Worm (Caenorhabditis elegans) whole organism, late embryonic: ENCODE data around the gene hrpl-1.

Source experiments
- C08G9.2 ChIP-seq: sonication (generic microtip); optimal IDR thresholded peaks from 2 replicates; lab custom pipeline; 2016; ENCODE audit warnings: mild to moderate bottlenecking, missing genetic modification characterization, moderate library complexity, missing compliant biosample characterization
- C38D4.7 ChIP-seq: fragments of 200-800 bp; sonication (Bioruptor generic); optimal IDR thresholded peaks from 2 replicates; lab custom pipeline; 2018; ENCODE audit warnings: mild to moderate bottlenecking, missing genetic modification characterization, moderate library complexity, missing compliant biosample characterization
- F13H6.1 ChIP-seq: sonication (generic microtip); optimal IDR thresholded peaks from 2 replicates; lab custom pipeline; 2016; ENCODE audit warnings: missing genetic modification characterization, missing compliant biosample characterization
- K09A11.1 ChIP-seq: sonication (generic microtip); optimal IDR thresholded peaks from 2 replicates; lab custom pipeline; 2017; ENCODE audit warnings: antibody characterized with exemption, mild to moderate bottlenecking, missing genetic modification characterization, missing compliant biosample characterization; ENCODE audit not compliant: insufficient read depth
- ceh-14 ChIP-seq: sonication (generic microtip); optimal IDR thresholded peaks from 2 replicates; lab custom pipeline; 2016; ENCODE audit warnings: missing genotype, missing genetic modification characterization, missing compliant biosample characterization
- ceh-18 ChIP-seq: sonication (generic microtip); optimal IDR thresholded peaks from 2 replicates; lab custom pipeline; 2016; ENCODE audit warnings: missing genetic modification characterization, missing compliant biosample characterization
- ceh-19 ChIP-seq: fragments of 200-800 bp; sonication (Bioruptor generic); optimal IDR thresholded peaks from 2 replicates; lab custom pipeline; 2018; ENCODE audit warnings: mild to moderate bottlenecking, missing genetic modification characterization, missing compliant biosample characterization
- ceh-2 ChIP-seq: sonication (generic microtip); optimal IDR thresholded peaks from 2 replicates; lab custom pipeline; 2016; ENCODE audit warnings: missing genotype, missing genetic modification characterization, missing compliant biosample characterization
- ceh-31 ChIP-seq: sonication (generic microtip); optimal IDR thresholded peaks from 2 replicates; lab custom pipeline; 2016; ENCODE audit warnings: missing genetic modification characterization, missing compliant biosample characterization
- ceh-34 ChIP-seq: sonication (generic microtip); optimal IDR thresholded peaks from 2 replicates; lab custom pipeline; 2016; ENCODE audit warnings: mild to moderate bottlenecking, missing genetic modification characterization, missing compliant biosample characterization
- dmd-4 ChIP-seq: sonication (generic microtip); optimal IDR thresholded peaks from 2 replicates; lab custom pipeline; 2016; ENCODE audit warnings: borderline replicate concordance, missing genetic modification characterization, missing compliant biosample characterization
- dve-1 ChIP-seq: sonication (generic microtip); optimal IDR thresholded peaks from 2 replicates; lab custom pipeline; 2017; ENCODE audit warnings: antibody characterized with exemption, mild to moderate bottlenecking, missing genetic modification characterization, missing compliant biosample characterization
- elt-2 ChIP-seq: sonication (generic microtip); optimal IDR thresholded peaks from 2 replicates; lab custom pipeline; 2016; ENCODE audit warnings: missing genetic modification reagents, missing genetic modification characterization, missing compliant biosample characterization
- eyg-1 ChIP-seq: sonication (generic microtip); optimal IDR thresholded peaks from 2 replicates; lab custom pipeline; 2016; ENCODE audit warnings: missing genotype, missing genetic modification characterization, missing compliant biosample characterization
- fkh-6 ChIP-seq: sonication (generic microtip); optimal IDR thresholded peaks from 2 replicates; lab custom pipeline; 2016; ENCODE audit warnings: missing genetic modification characterization, missing compliant biosample characterization
- lim-6 ChIP-seq: sonication (generic microtip); optimal IDR thresholded peaks from 2 replicates; lab custom pipeline; 2016; ENCODE audit warnings: missing genetic modification characterization, missing compliant biosample characterization
- nfya-1 ChIP-seq: sonication (generic microtip); optimal IDR thresholded peaks from 2 replicates; lab custom pipeline; 2017; ENCODE audit warnings: missing genetic modification characterization, mild to moderate bottlenecking, missing compliant biosample characterization, antibody characterized with exemption, moderate library complexity
- nhr-232 ChIP-seq: sonication (generic microtip); optimal IDR thresholded peaks from 2 replicates; lab custom pipeline; 2016; ENCODE audit warnings: missing genetic modification characterization, missing compliant biosample characterization
- pat-9 ChIP-seq: fragments of 200-800 bp; sonication (Bioruptor generic); optimal IDR thresholded peaks from 2 replicates; lab custom pipeline; 2018; ENCODE audit warnings: mild to moderate bottlenecking, missing genetic modification characterization, moderate library complexity, missing compliant biosample characterization
- pax-1 ChIP-seq: fragments of 150-350 bp; optimal IDR thresholded peaks from 2 replicates; lab custom pipeline; 2014; ENCODE audit warnings: missing biosample characterization, missing genetic modification characterization
- pqm-1 ChIP-seq: sonication (generic microtip); optimal IDR thresholded peaks from 2 replicates; lab custom pipeline; 2016; ENCODE audit warnings: missing genetic modification characterization, missing compliant biosample characterization
- ref-2 ChIP-seq: sonication (generic microtip); optimal IDR thresholded peaks from 2 replicates; lab custom pipeline; 2016; ENCODE audit warnings: missing genetic modification characterization, missing compliant biosample characterization
- sdc-2 ChIP-seq: sonication (generic microtip); optimal IDR thresholded peaks from 2 replicates; lab custom pipeline; 2016; ENCODE audit warnings: missing genotype, missing genetic modification characterization, missing compliant biosample characterization
- sox-4 ChIP-seq: sonication (generic microtip); optimal IDR thresholded peaks from 2 replicates; lab custom pipeline; 2017; ENCODE audit warnings: mild to moderate bottlenecking, missing genetic modification characterization, inconsistent platforms, missing compliant biosample characterization
- syd-9 ChIP-seq: sonication (generic microtip); optimal IDR thresholded peaks from 2 replicates; lab custom pipeline; 2016; ENCODE audit warnings: mild to moderate bottlenecking, missing genetic modification characterization, moderate library complexity, missing compliant biosample characterization
- tbx-2 ChIP-seq: sonication (generic microtip); optimal IDR thresholded peaks from 2 replicates; lab custom pipeline; 2016; ENCODE audit warnings: missing genetic modification characterization, missing compliant biosample characterization
- unc-3 ChIP-seq, 2 experiments: fragments of 200-800 bp in 1 of 2; sonication (Bioruptor generic) in 1 of 2; sonication (generic microtip) in 1 of 2; conservative IDR thresholded peaks in 1 of 2; optimal IDR thresholded peaks in 1 of 2; 2 replicates each; pipeline versions ENCODE4 v1.3.6 to Lab custom; 2016 to 2022; ENCODE audit warnings: missing compliant biosample characterization in 2 of 2, missing genetic modification characterization in 2 of 2, missing genetic modification reagents in 1 of 2
- unc-42 ChIP-seq: sonication (generic microtip); optimal IDR thresholded peaks from 2 replicates; lab custom pipeline; 2016; ENCODE audit warnings: missing genotype, missing genetic modification characterization, missing compliant biosample characterization
- unc-55 ChIP-seq: sonication (generic microtip); optimal IDR thresholded peaks from 2 replicates; lab custom pipeline; 2017; ENCODE audit warnings: missing biosample characterization, missing genetic modification reagents, missing genetic modification characterization

hrpl-1 gene

ce11 chrII:6941520-6941919 lies 43.0 kb downstream of the hrpl-1 start:
- peak; percentile 59 for TF ChIP-seq ceh-31 (tag; lab: Kevin White, UChicago)
- no peak for TF ChIP-seq dve-1

- peak; percentile 42 for TF ChIP-seq fkh-6 (tag; lab: Kevin White, UChicago)
- no peak for TF ChIP-seq pqm-1 (tag; lab: Kevin White, UChicago)
- no peak for TF ChIP-seq unc-55 (GFP tag; lab: Kevin White, UChicago)
- TF ChIP-seq ceh-2 (tag; lab: Kevin White, UChicago), result peak; percentile 39
- TF ChIP-seq ceh-31 (tag; lab: Kevin White, UChicago), result peak; percentile 66
- TF ChIP-seq elt-2 (tag; lab: Kevin White, UChicago), result peak; percentile 46
- no peak for TF ChIP-seq unc-3 (GFP tag; conservative IDR thresholded peaks at IDR 0.05; lab: Robert Waterston, UW)
- no peak for TF ChIP-seq unc-3 (tag; optimal IDR thresholded peaks at IDR 0.05; lab: Kevin White, UChicago)
- TF ChIP-seq syd-9, result peak; percentile 52
- peak; percentile 59 for TF ChIP-seq ceh-14 (tag; lab: Kevin White, UChicago)
- peak; percentile 38 for TF ChIP-seq sox-4 (tag; lab: Kevin White, UChicago)
- TF ChIP-seq F13H6.1 (tag; lab: Kevin White, UChicago), result peak; percentile 18
- peak; percentile 0 for TF ChIP-seq C38D4.7 (GFP tag; lab: Kevin White, UChicago)
- TF ChIP-seq C08G9.2 (tag; lab: Kevin White, UChicago), result peak; percentile 58
- TF ChIP-seq K09A11.1 (tag; lab: Kevin White, UChicago), result no peak
- TF ChIP-seq nhr-232, result peak; percentile 20
- no peak for TF ChIP-seq pat-9
- peak; percentile 15 for TF ChIP-seq eyg-1
- peak; percentile 37 for TF ChIP-seq ceh-19 (GFP tag; lab: Kevin White, UChicago)
- peak; percentile 64 for TF ChIP-seq pax-1
- no peak for TF ChIP-seq lim-6 (tag; lab: Kevin White, UChicago)
- TF ChIP-seq nfya-1 (tag; lab: Kevin White, UChicago), result peak; percentile 53
- peak; percentile 48 for TF ChIP-seq sdc-2 (tag; lab: Kevin White, UChicago)
- TF ChIP-seq ceh-18, result no peak
- TF ChIP-seq dmd-4 (tag; lab: Kevin White, UChicago), result no peak
- peak; percentile 54 for TF ChIP-seq tbx-2 (tag; lab: Kevin White, UChicago)
- TF ChIP-seq ceh-34 (tag; lab: Kevin White, UChicago), result peak; percentile 56
- peak; percentile 53 for TF ChIP-seq unc-42
- TF ChIP-seq ref-2 (tag; lab: Kevin White, UChicago), result peak; percentile 72
Measured at ce11 chrII:6943299-6944051, 44.9 kb downstream of the hrpl-1 start.
